Worm (Caenorhabditis elegans) whole organism, L2 larva: ENCODE data around the gene srbc-25.

Experiments used
- F13H6.1 ChIP-seq: sonication (generic microtip); optimal IDR thresholded peaks from 2 replicates; lab custom pipeline; 2016; ENCODE audit warnings: missing genetic modification characterization, missing compliant biosample characterization
- R02D3.7 ChIP-seq: fragments of 150-350 bp; optimal IDR thresholded peaks from 2 replicates; lab custom pipeline; 2014; ENCODE audit warnings: missing biosample characterization, missing genetic modification characterization
- ceh-82 ChIP-seq: fragments of 150-350 bp; optimal IDR thresholded peaks from 2 replicates; lab custom pipeline; 2014; ENCODE audit warnings: missing biosample characterization, missing genetic modification characterization
- dmd-4 ChIP-seq: sonication (generic microtip); optimal IDR thresholded peaks from 2 replicates; lab custom pipeline; 2017; ENCODE audit warnings: missing biosample characterization, missing genetic modification characterization
- elt-3 ChIP-seq: sonication (generic microtip); optimal IDR thresholded peaks from 2 replicates; lab custom pipeline; 2017; ENCODE audit warnings: missing biosample characterization, missing genetic modification characterization
- lin-39 ChIP-seq: fragments of 150-350 bp; optimal IDR thresholded peaks from 2 replicates; lab custom pipeline; 2014; ENCODE audit warnings: missing biosample characterization, missing genetic modification reagents, missing genetic modification characterization
- nhr-11 ChIP-seq: fragments of 150-350 bp; optimal IDR thresholded peaks from 2 replicates; lab custom pipeline; 2014; ENCODE audit warnings: missing biosample characterization, missing genetic modification characterization
- nhr-237 ChIP-seq: fragments of 150-350 bp; optimal IDR thresholded peaks from 2 replicates; lab custom pipeline; 2014; ENCODE audit warnings: missing biosample characterization, missing genetic modification characterization
- nhr-77 ChIP-seq: fragments of 150-350 bp; optimal IDR thresholded peaks from 2 replicates; lab custom pipeline; 2014; ENCODE audit warnings: missing biosample characterization, missing genetic modification characterization
- skn-1 ChIP-seq: sonication (generic microtip); optimal IDR thresholded peaks from 2 replicates; lab custom pipeline; 2017; ENCODE audit warnings: missing biosample characterization, missing genetic modification characterization
- sma-9 ChIP-seq, 2 experiments: fragments of 150-350 bp in 1 of 2; sonication (generic microtip) in 1 of 2; optimal IDR thresholded peaks; 2 replicates each; lab custom pipeline; 2014 to 2016; ENCODE audit warnings: missing genetic modification characterization in 2 of 2, mild to moderate bottlenecking in 1 of 2, missing biosample characterization in 1 of 2, missing compliant biosample characterization in 1 of 2, missing genetic modification reagents in 1 of 2, moderate library complexity in 1 of 2

DNA sequence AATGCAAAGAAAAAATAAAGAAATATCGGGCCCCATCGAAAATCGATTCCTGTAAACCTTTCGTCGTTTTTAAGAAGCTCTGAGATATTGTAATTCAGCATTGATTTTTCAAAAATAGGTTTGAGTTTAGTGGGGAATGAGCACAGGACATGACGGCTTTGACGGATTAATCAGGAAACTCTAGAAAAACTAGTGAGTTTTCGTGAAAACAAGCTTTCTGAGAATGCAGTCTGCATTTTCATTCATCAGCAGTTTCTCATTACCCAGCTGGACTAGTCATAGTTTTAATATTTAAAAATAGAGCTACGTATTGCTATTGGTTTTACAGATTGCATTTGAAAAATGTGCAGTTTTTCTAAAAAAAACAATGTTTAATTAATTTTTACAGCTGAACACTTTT lies 18.4 kb downstream of the srbc-25 start, which contains the start of gene srz-47:
- TF ChIP-seq skn-1 (tag; lab: Kevin White, UChicago), result no peak
- TF ChIP-seq ceh-82, result no peak
- TF ChIP-seq sma-9 (GFP tag; optimal IDR thresholded peaks at IDR 0.05; lab: Kevin White, UChicago), result no peak
- TF ChIP-seq sma-9 (tag; optimal IDR thresholded peaks at IDR 0.05; lab: Kevin White, UChicago), result no peak
- no peak for TF ChIP-seq elt-3
- TF ChIP-seq F13H6.1, result no peak
- no peak for TF ChIP-seq R02D3.7
- no peak for TF ChIP-seq nhr-11 (tag; lab: Kevin White, UChicago)
- no peak for TF ChIP-seq nhr-77 (tag; lab: Kevin White, UChicago)
- TF ChIP-seq nhr-237 (tag; lab: Kevin White, UChicago), result no peak
- TF ChIP-seq dmd-4 (tag; lab: Kevin White, UChicago), result no peak
- no peak for TF ChIP-seq lin-39 (tag; lab: Kevin White, UChicago)
